Worm (Caenorhabditis elegans) whole organism, early embryonic: ENCODE results near the gene Y48A6B.9.

ENCODE experiments used
- B0310.2 ChIP-seq: sonication (generic microtip); optimal IDR thresholded peaks from 2 replicates; lab custom pipeline; 2016; ENCODE audit warnings: mild to moderate bottlenecking, missing genetic modification characterization, missing compliant biosample characterization
- F13C5.2 ChIP-seq: sonication (generic microtip); optimal IDR thresholded peaks from 2 replicates; lab custom pipeline; 2017; ENCODE audit warnings: mild to moderate bottlenecking, missing genetic modification characterization, inconsistent platforms, missing compliant biosample characterization
- aly-1 ChIP-seq: sonication (generic microtip); optimal IDR thresholded peaks from 2 replicates; lab custom pipeline; 2016; ENCODE audit warnings: missing genetic modification characterization, missing compliant biosample characterization
- ama-1 ChIP-seq: fragments of 150-350 bp; optimal IDR thresholded peaks from 2 replicates; lab custom pipeline; 2014
- ceh-13 ChIP-seq: fragments of 200-800 bp; sonication (Bioruptor generic); optimal IDR thresholded peaks from 2 replicates; lab custom pipeline; 2018; ENCODE audit warnings: mild to moderate bottlenecking, missing genetic modification characterization, missing compliant biosample characterization
- ceh-36 ChIP-seq: sonication (generic microtip); optimal IDR thresholded peaks from 2 replicates; lab custom pipeline; 2016; ENCODE audit warnings: missing genetic modification characterization, inconsistent platforms, missing compliant biosample characterization
- flt-1 ChIP-seq: fragments of 200-800 bp; sonication (Bioruptor generic); IDR thresholded peaks from 2 replicates; pipeline ENCODE4 v1.3.6; 2022; ENCODE audit warnings: missing genetic modification characterization, missing compliant biosample characterization
- hmg-4 ChIP-seq: fragments of 200-800 bp; sonication (Bioruptor generic); optimal IDR thresholded peaks from 2 replicates; lab custom pipeline; 2018; ENCODE audit warnings: mild to moderate bottlenecking, missing genetic modification characterization, missing compliant biosample characterization
- hnd-1 ChIP-seq: sonication (generic microtip); optimal IDR thresholded peaks from 2 replicates; lab custom pipeline; 2016; ENCODE audit warnings: missing genetic modification characterization, missing compliant biosample characterization
- scrt-1 ChIP-seq: fragments of 200-800 bp; sonication (Bioruptor generic); IDR thresholded peaks from 2 replicates; pipeline ENCODE4 v1.3.6; 2022; ENCODE audit warnings: missing genetic modification characterization, missing compliant biosample characterization
- sea-1 ChIP-seq: fragments of 200-800 bp; sonication (Bioruptor generic); conservative IDR thresholded peaks from 2 replicates; pipeline ENCODE4 v1.3.6; 2022; ENCODE audit warnings: missing genetic modification characterization, missing compliant biosample characterization
- tbx-11 ChIP-seq: fragments of 200-800 bp; sonication (Bioruptor generic); IDR thresholded peaks from 2 replicates; pipeline ENCODE4 v1.3.6; 2022; ENCODE audit warnings: missing genetic modification characterization, missing compliant biosample characterization
- tbx-37 ChIP-seq: fragments of 200-800 bp; sonication (Bioruptor generic); conservative IDR thresholded peaks from 2 replicates; pipeline ENCODE4 v1.3.6; 2022; ENCODE audit warnings: missing genetic modification reagents, missing genetic modification characterization, missing compliant biosample characterization
- tra-4 ChIP-seq: sonication (generic microtip); optimal IDR thresholded peaks from 2 replicates; lab custom pipeline; 2017; ENCODE audit warnings: missing genetic modification characterization, missing compliant biosample characterization

- TF ChIP-seq scrt-1 (GFP tag; lab: Robert Waterston, UW) (no peak), flt-1 (no peak), sea-1 (GFP tag; lab: Robert Waterston, UW) (no peak), hnd-1 (tag; lab: Kevin White, UChicago) (no peak), tbx-37 (no peak), ama-1 (no peak), hmg-4 (no peak), F13C5.2 (tag; lab: Kevin White, UChicago) (no peak), ceh-36 (tag; lab: Kevin White, UChicago) (no peak), ceh-13 (GFP tag; lab: Kevin White, UChicago) (no peak), B0310.2 (tag; lab: Kevin White, UChicago) (no peak), tbx-11 (no peak), tra-4 (tag; lab: Kevin White, UChicago) (no peak), aly-1 (tag; lab: Kevin White, UChicago) (no peak)
Measured at ce11 chrIII:11082604-11083003, 49.6 kb downstream of the Y48A6B.9 start.
